Worm (Caenorhabditis elegans): Measurements from ENCODE around the gene clec-82.

DNA sequence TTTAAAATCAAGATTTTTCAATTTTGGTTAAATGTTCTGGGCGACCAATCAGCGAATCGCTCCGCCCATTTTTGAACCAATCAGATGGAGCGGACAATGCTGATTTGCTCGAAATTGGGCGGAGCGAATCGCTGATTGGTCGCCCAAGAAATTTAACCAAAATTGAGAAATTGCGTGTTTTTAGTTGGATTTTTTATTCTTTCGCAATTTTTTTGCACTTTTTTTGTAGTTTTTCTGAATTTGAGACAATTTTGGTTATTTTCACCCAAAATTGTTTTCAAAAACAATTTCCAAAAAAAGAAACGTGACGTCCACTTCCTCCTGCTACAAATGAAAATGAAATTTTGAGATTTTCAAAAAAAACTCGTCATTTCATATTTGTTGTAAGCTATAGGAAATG is 51.2 kb downstream of the clec-82 start, which contains the start of gene dml-1:
- TF ChIP-seq T22C8.4 (GFP tag; IDR thresholded peaks at IDR 0.05) = no peak
- no peak for TF ChIP-seq flt-1 (GFP tag; IDR thresholded peaks at IDR 0.05)
- TF ChIP-seq tab-1 (GFP tag; IDR thresholded peaks at IDR 0.05) = no peak
- TF ChIP-seq cog-1 (tag; optimal IDR thresholded peaks at IDR 0.05) = no peak
- no peak for TF ChIP-seq klf-2 (GFP tag; conservative IDR thresholded peaks at IDR 0.05)
- TF ChIP-seq med-1 (GFP tag; optimal IDR thresholded peaks at IDR 0.05; ENCODE audit: insufficient read depth) = no peak
- no peak for TF ChIP-seq ztf-23 (GFP tag; IDR thresholded peaks at IDR 0.05)
